Worm (Caenorhabditis elegans) whole organism, young adult: ENCODE measurements around the gene F13B9.2.

Experiments used
- Y95B8A.8 ChIP-seq: fragments of 200-800 bp; sonication (Bioruptor generic); IDR thresholded peaks from 2 replicates; pipeline ENCODE4 v1.3.6; 2022; ENCODE audit warnings: missing genetic modification reagents, missing genetic modification characterization, missing compliant biosample characterization
- hlh-12 ChIP-seq: sonication (generic microtip); optimal IDR thresholded peaks from 2 replicates; lab custom pipeline; 2016; ENCODE audit warnings: missing genetic modification characterization, missing compliant biosample characterization
- nfya-1 ChIP-seq: sonication (generic microtip); optimal IDR thresholded peaks from 2 replicates; lab custom pipeline; 2017; ENCODE audit warnings: antibody characterized with exemption, missing compliant biosample characterization, missing genetic modification characterization, borderline replicate concordance; ENCODE audit not compliant: insufficient read depth

DNA sequence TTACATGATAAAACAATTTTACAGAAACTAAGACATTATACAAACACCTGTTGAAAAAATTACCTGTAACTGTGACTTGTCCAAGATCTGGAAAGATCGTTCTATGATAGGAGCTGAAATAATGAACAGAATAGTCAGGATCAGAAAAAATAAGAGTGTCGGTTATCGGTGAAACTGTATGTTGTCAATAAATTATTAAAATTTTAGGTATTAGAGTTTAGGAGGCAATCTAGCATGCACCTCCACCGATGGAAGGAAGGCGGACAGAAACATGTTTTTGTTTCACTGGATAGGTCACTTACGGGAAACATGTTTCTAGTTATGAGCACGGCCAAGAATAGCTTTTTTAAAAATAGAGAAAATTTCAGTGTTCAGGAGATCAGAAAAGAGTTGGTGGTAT lies 14.1 kb downstream of the F13B9.2 start, which contains the start of gene ced-13:
- TF ChIP-seq hlh-12 (no peak), nfya-1 (tag; lab: Kevin White, UChicago) (no peak), Y95B8A.8 (GFP tag; lab: Robert Waterston, UW) (no peak)
